Worm (Caenorhabditis elegans) whole organism, mixed stage, embryonic: Measurements from ENCODE around the gene Y66H1A.5.

Source experiments
- M03D4.4 ChIP-seq: sonication (generic microtip); optimal IDR thresholded peaks from 2 replicates; lab custom pipeline; 2017; ENCODE audit warnings: mild to moderate bottlenecking, missing genetic modification characterization, missing compliant biosample characterization
- blmp-1 ChIP-seq: fragments of 150-350 bp; optimal IDR thresholded peaks from 2 replicates; lab custom pipeline; 2014; ENCODE audit warnings: missing biosample characterization, missing genetic modification characterization
- drap-1 ChIP-seq: fragments of 200-800 bp; sonication (Bioruptor generic); optimal IDR thresholded peaks from 3 replicates; lab custom pipeline; 2018; ENCODE audit warnings: mild to moderate bottlenecking, missing genetic modification characterization, missing compliant biosample characterization
- elt-1 ChIP-seq: sonication (generic microtip); optimal IDR thresholded peaks from 2 replicates; lab custom pipeline; 2017; ENCODE audit warnings: missing genetic modification characterization, mild to moderate bottlenecking, missing compliant biosample characterization, antibody characterized with exemption, moderate library complexity, borderline replicate concordance; ENCODE audit not compliant: insufficient read depth
- nhr-12 ChIP-seq: fragments of 150-350 bp; optimal IDR thresholded peaks from 2 replicates; lab custom pipeline; 2014; ENCODE audit warnings: missing biosample characterization, missing genetic modification characterization
- nhr-28 ChIP-seq: fragments of 150-350 bp; optimal IDR thresholded peaks from 2 replicates; lab custom pipeline; 2014; ENCODE audit warnings: missing biosample characterization, missing genetic modification characterization
- nhr-76 ChIP-seq: sonication (generic microtip); optimal IDR thresholded peaks from 2 replicates; lab custom pipeline; 2017; ENCODE audit warnings: missing biosample characterization, missing genetic modification characterization
- snpc-4 ChIP-seq: fragments of 150-350 bp; optimal IDR thresholded peaks from 2 replicates; lab custom pipeline; 2014; ENCODE audit warnings: missing biosample characterization, missing genetic modification characterization
- sptf-1 ChIP-seq: sonication (generic microtip); optimal IDR thresholded peaks from 2 replicates; lab custom pipeline; 2017; ENCODE audit warnings: mild to moderate bottlenecking, missing genetic modification characterization, moderate library complexity, missing compliant biosample characterization
- unc-39 ChIP-seq: fragments of 150-350 bp; optimal IDR thresholded peaks from 2 replicates; lab custom pipeline; 2014; ENCODE audit warnings: missing biosample characterization, missing genetic modification characterization
- ztf-11 ChIP-seq: fragments of 150-350 bp; optimal IDR thresholded peaks from 2 replicates; lab custom pipeline; 2014; ENCODE audit warnings: missing biosample characterization, missing genetic modification characterization

DNA sequence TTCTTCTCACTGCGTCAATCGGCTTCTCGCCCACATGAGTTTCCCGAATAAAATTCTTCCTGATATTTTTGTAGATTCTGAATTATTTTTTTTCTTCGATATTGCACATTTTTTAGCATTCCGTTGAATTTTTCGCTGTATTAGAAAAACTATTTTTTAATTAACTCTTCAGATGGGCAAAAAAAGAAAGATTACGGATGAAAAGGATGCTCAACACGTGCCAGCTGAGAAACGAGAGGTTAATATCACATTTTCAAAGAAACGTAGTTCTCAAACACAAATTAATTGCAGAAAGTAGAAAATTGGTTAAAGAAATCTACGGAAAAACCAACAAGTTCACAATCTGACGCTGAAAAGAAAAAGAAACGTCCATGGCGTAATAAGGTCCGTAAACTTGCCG, 32.6 kb downstream of the Y66H1A.5 start, which contains the start of gene rrp-8:
- TF ChIP-seq blmp-1 (no peak), elt-1 (no peak), unc-39 (tag; lab: Kevin White, UChicago) (no peak), ztf-11 (tag; lab: Kevin White, UChicago) (no peak), drap-1 (GFP tag; lab: Kevin White, UChicago) (no peak), M03D4.4 (no peak), sptf-1 (tag; lab: Kevin White, UChicago) (no peak), nhr-12 (no peak), nhr-76 (tag; lab: Kevin White, UChicago) (no peak), nhr-28 (tag; lab: Kevin White, UChicago) (no peak), snpc-4 (tag; lab: Kevin White, UChicago) (no peak)
